Fruit fly (Drosophila melanogaster) whole organism, wandering third instar larva: Measurements from ENCODE around the gene CG18661.

Experiments used
- Abd-B ChIP-seq: fragments of >200 bp; optimal IDR thresholded peaks from 2 replicates; lab custom pipeline; 2017; ENCODE audit warnings: missing biosample characterization, missing genetic modification characterization
- CG32264 ChIP-seq: fragments of 200-800 bp; sonication (Bioruptor generic); optimal IDR thresholded peaks from 2 replicates; lab custom pipeline; 2016; ENCODE audit warnings: missing biosample characterization, missing genetic modification characterization
- Dfd ChIP-seq: fragments of >200 bp; optimal IDR thresholded peaks from 2 replicates; lab custom pipeline; 2017; ENCODE audit warnings: missing biosample characterization, missing genetic modification characterization
- Dif ChIP-seq: fragments of 200-275, 200-300 bp; sonication (Bioruptor generic); optimal IDR thresholded peaks from 2 replicates; lab custom pipeline; 2018; ENCODE audit warnings: missing biosample characterization, missing genetic modification characterization; ENCODE audit not compliant: partially characterized antibody
- HLH106 ChIP-seq: fragments of 200-800 bp; optimal IDR thresholded peaks from 3 replicates; lab custom pipeline; 2019; ENCODE audit warnings: missing biosample characterization, mild to moderate bottlenecking, missing genetic modification characterization, moderate library complexity
- Hr78 ChIP-seq: fragments of >200 bp; optimal IDR thresholded peaks from 2 replicates; lab custom pipeline; 2017; ENCODE audit warnings: missing biosample characterization, missing genetic modification characterization
- Hr83 ChIP-seq: fragments of 200-300 bp; sonication (Bioruptor generic); optimal IDR thresholded peaks from 2 replicates; lab custom pipeline; 2016; ENCODE audit warnings: missing biosample characterization, mild to moderate bottlenecking, missing genetic modification characterization, moderate library complexity; ENCODE audit not compliant: poor library complexity, severe bottlenecking
- Jra ChIP-seq: sonication (Bioruptor generic); optimal IDR thresholded peaks from 2 replicates; lab custom pipeline; 2016; ENCODE audit warnings: missing biosample characterization, missing genetic modification characterization
- Myc ChIP-seq: fragments of >200 bp; optimal IDR thresholded peaks from 2 replicates; lab custom pipeline; 2017
- N ChIP-seq: fragments of >200 bp; optimal IDR thresholded peaks from 2 replicates; lab custom pipeline; 2018; ENCODE audit warnings: missing biosample characterization, missing external identifiers, missing genetic modification characterization
- OdsH ChIP-seq: fragments of 200-800 bp; sonication (Bioruptor generic); optimal IDR thresholded peaks from 2 replicates; lab custom pipeline; 2016; ENCODE audit warnings: missing biosample characterization, mild to moderate bottlenecking, missing genetic modification characterization
- Sp1 ChIP-seq: fragments of 200-800 bp; sonication (Bioruptor generic); optimal IDR thresholded peaks from 3 replicates; lab custom pipeline; 2019; ENCODE audit warnings: missing biosample characterization, mild to moderate bottlenecking, missing genetic modification characterization, moderate library complexity
- Vsx2 ChIP-seq: fragments of 200-300, 225-300 bp; sonication (Bioruptor generic); optimal IDR thresholded peaks from 2 replicates; lab custom pipeline; 2018; ENCODE audit warnings: missing biosample characterization, missing genetic modification characterization; ENCODE audit not compliant: partially characterized antibody
- br ChIP-seq: fragments of 200-800 bp; sonication (Bioruptor generic); optimal IDR thresholded peaks from 2 replicates; lab custom pipeline; 2016; ENCODE audit warnings: missing biosample characterization, missing genetic modification characterization
- brk ChIP-seq: fragments of 200-800 bp; sonication (Bioruptor generic); optimal IDR thresholded peaks from 2 replicates; lab custom pipeline; 2016; ENCODE audit warnings: missing biosample characterization, mild to moderate bottlenecking, missing genetic modification characterization
- dl ChIP-seq, 2 experiments: fragments of 175-275, 200-275 bp in 1 of 2; fragments of 200-275 bp in 1 of 2; sonication (Bioruptor generic); optimal IDR thresholded peaks; lab custom pipeline; 2018; ENCODE audit warnings: mild to moderate bottlenecking in 2 of 2, missing biosample characterization in 2 of 2, missing genetic modification characterization in 2 of 2, moderate library complexity in 2 of 2; ENCODE audit not compliant: partially characterized antibody in 2 of 2, insufficient read depth in 1 of 2
- dmrt93B ChIP-seq: fragments of 200-800 bp; sonication (Bioruptor generic); optimal IDR thresholded peaks from 2 replicates; lab custom pipeline; 2018; ENCODE audit warnings: missing biosample characterization, mild to moderate bottlenecking, missing genetic modification characterization
- ey ChIP-seq: fragments of 200-800 bp; sonication (Bioruptor generic); optimal IDR thresholded peaks from 2 replicates; lab custom pipeline; 2016; ENCODE audit warnings: missing biosample characterization, missing genetic modification characterization
- h ChIP-seq: fragments of 200-800 bp; sonication (Bioruptor generic); optimal IDR thresholded peaks from 3 replicates; lab custom pipeline; 2016; ENCODE audit warnings: missing biosample characterization, mild to moderate bottlenecking, missing genetic modification characterization
- jim ChIP-seq: fragments of 175-275, 200-325 bp; sonication (Bioruptor generic); optimal IDR thresholded peaks from 2 replicates; lab custom pipeline; 2016; ENCODE audit warnings: missing biosample characterization, mild to moderate bottlenecking, missing genetic modification characterization
- lola ChIP-seq: fragments of >200 bp; optimal IDR thresholded peaks from 2 replicates; lab custom pipeline; 2017; ENCODE audit warnings: missing biosample characterization, missing genetic modification characterization
- psq ChIP-seq: fragments of 200-800 bp; sonication (Bioruptor generic); optimal IDR thresholded peaks from 3 replicates; lab custom pipeline; 2017; ENCODE audit warnings: missing biosample characterization, mild to moderate bottlenecking, missing genetic modification characterization, moderate library complexity
- rgr ChIP-seq: fragments of 200-800 bp; sonication (Bioruptor generic); optimal IDR thresholded peaks from 3 replicates; lab custom pipeline; 2016; ENCODE audit warnings: missing biosample characterization, mild to moderate bottlenecking, missing genetic modification characterization
- sage ChIP-seq: fragments of 200-800 bp; sonication (Bioruptor generic); optimal IDR thresholded peaks from 2 replicates; lab custom pipeline; 2016; ENCODE audit warnings: missing biosample characterization, mild to moderate bottlenecking, missing genetic modification characterization
- sv ChIP-seq: fragments of 200-800 bp; sonication (Bioruptor generic); optimal IDR thresholded peaks from 3 replicates; lab custom pipeline; 2016; ENCODE audit warnings: missing biosample characterization, missing genetic modification characterization
- woc ChIP-seq: sonication (Bioruptor generic); optimal IDR thresholded peaks from 2 replicates; lab custom pipeline; 2016; ENCODE audit warnings: missing biosample characterization, mild to moderate bottlenecking, missing genetic modification characterization

The CG18661 gene

dm6 chr2L:9013968-9014367, 16.6 kb downstream of the CG18661 start, which contains the start of gene Rcd-1r:
Gene Rcd-1r, minus strand, starts transcription at chr2L:9014068.
- TF ChIP-seq jim (GFP tag; lab: Kevin White, UChicago), result no peak
- no peak for TF ChIP-seq Myc (lab: Kevin White, UChicago)
- TF ChIP-seq Sp1 (GFP tag; lab: Kevin White, UChicago), result no peak
- TF ChIP-seq dmrt93B (GFP tag; lab: Kevin White, UChicago), result no peak
- TF ChIP-seq lola (GFP tag; lab: Kevin White, UChicago), result no peak
- TF ChIP-seq psq (GFP tag; lab: Kevin White, UChicago), result no peak
- TF ChIP-seq Hr78, result no peak
- no peak for TF ChIP-seq br (GFP tag; lab: Kevin White, UChicago)
- no peak for TF ChIP-seq sage
- TF ChIP-seq Vsx2, result no peak
- no peak for TF ChIP-seq Dfd (GFP tag; lab: Kevin White, UChicago)
- TF ChIP-seq HLH106 (tag; lab: Kevin White, UChicago), result no peak
- no peak for TF ChIP-seq CG32264 (GFP tag; lab: Kevin White, UChicago)
- TF ChIP-seq N (GFP tag; lab: Kevin White, UChicago), result no peak
- TF ChIP-seq, all 38 proteins: peak for 0

dm6 chr2L:9019438-9019837, 22.0 kb downstream of the CG18661 start:
- TF ChIP-seq ey (GFP tag; lab: Kevin White, UChicago), result no peak
- TF ChIP-seq Dfd (GFP tag; lab: Kevin White, UChicago), result no peak
- TF ChIP-seq rgr (GFP tag; lab: Kevin White, UChicago), result no peak
- no peak for TF ChIP-seq sv (GFP tag; lab: Kevin White, UChicago)
- no peak for TF ChIP-seq Hr78
- TF ChIP-seq psq (GFP tag; lab: Kevin White, UChicago), result no peak
- no peak for TF ChIP-seq lola (GFP tag; lab: Kevin White, UChicago)
- no peak for TF ChIP-seq Myc (lab: Kevin White, UChicago)
- TF ChIP-seq dmrt93B (GFP tag; lab: Kevin White, UChicago), result no peak
- no peak for TF ChIP-seq brk (GFP tag; lab: Kevin White, UChicago)
- TF ChIP-seq h (GFP tag; lab: Kevin White, UChicago), result no peak

- TF ChIP-seq sv (GFP tag; lab: Kevin White, UChicago) (no peak), OdsH (no peak), Hr83 (GFP tag; lab: Kevin White, UChicago) (no peak), ey (GFP tag; lab: Kevin White, UChicago) (no peak)
Observed at dm6 chr2L:9026157-9026556, 28.8 kb downstream of the CG18661 start.

dm6 chr2L:9031736-9032135, 34.3 kb downstream of the CG18661 start, which contains the start of gene CG9582:
Gene CG9582, minus strand, starts transcription at chr2L:9031836.
- TF ChIP-seq sv (GFP tag; lab: Kevin White, UChicago) (no peak), woc (GFP tag; lab: Kevin White, UChicago) (no peak), Abd-B (GFP tag; lab: Kevin White, UChicago) (no peak), Hr83 (GFP tag; lab: Kevin White, UChicago) (no peak), Myc (lab: Kevin White, UChicago) (no peak), Jra (GFP tag; lab: Kevin White, UChicago) (no peak), Dif (GFP tag; lab: Kevin White, UChicago) (no peak), br (GFP tag; lab: Kevin White, UChicago) (no peak), dl (GFP tag; optimal IDR thresholded peaks at IDR 0.05; lab: Kevin White, UChicago; ENCODE audit: insufficient read depth in 1 of 2, partially characterized antibody in 2 of 2) (no peak)
